Worm (Caenorhabditis elegans): ENCODE data around the gene Y39A3CL.7.

The Y39A3CL.7 gene

ce11 chrIII:1882678-1883077 is 58.0 kb downstream of the Y39A3CL.7 start:
- TF ChIP-seq nhr-10 (tag; optimal IDR thresholded peaks at IDR 0.05) (no peak), ama-1 (optimal IDR thresholded peaks at IDR 0.05) (no peak), nhr-77 (tag; optimal IDR thresholded peaks at IDR 0.05) (no peak), alr-1 (tag; optimal IDR thresholded peaks at IDR 0.05) (no peak), mbf-1 (tag; optimal IDR thresholded peaks at IDR 0.05) (no peak), unc-55 (GFP tag; optimal IDR thresholded peaks at IDR 0.05) (no peak), fos-1 (tag; optimal IDR thresholded peaks at IDR 0.05) (no peak), crh-2 (tag; optimal IDR thresholded peaks at IDR 0.05) (no peak), egl-27 (tag; optimal IDR thresholded peaks at IDR 0.05) (no peak), R02D3.7 (tag; optimal IDR thresholded peaks at IDR 0.05) (no peak), dmd-4 (tag; optimal IDR thresholded peaks at IDR 0.05) (no peak)

Measured in whole organism, L2 larva.